Fruit fly (Drosophila melanogaster) whole organism, embryonic: ENCODE measurements around the gene CG14258.

Experiments used
- Awh ChIP-seq: fragments of 200-800 bp; sonication (Bioruptor generic); IDR thresholded peaks from 2 replicates; pipeline ENCODE4, ENCODE4 v1.3.6; 2022; ENCODE audit warnings: missing biosample characterization, missing genetic modification characterization
- Blimp-1 ChIP-seq: fragments of 200-800 bp; sonication (Bioruptor generic); optimal IDR thresholded peaks from 3 replicates; lab custom pipeline; 2018; ENCODE audit warnings: missing biosample characterization, missing genetic modification characterization, mild to moderate bottlenecking, moderate library complexity, missing genetic modification reagents
- CG1024 ChIP-seq: fragments of 200-800 bp; sonication (Bioruptor generic); IDR thresholded peaks from 2 replicates; pipeline ENCODE4 v1.3.6; 2022; ENCODE audit warnings: missing biosample characterization, missing genetic modification characterization
- CG10543 ChIP-seq: fragments of 200-800 bp; sonication (Bioruptor generic); optimal IDR thresholded peaks from 3 replicates; lab custom pipeline; 2017; ENCODE audit warnings: missing biosample characterization, mild to moderate bottlenecking, missing genetic modification characterization, moderate library complexity
- CG12391 ChIP-seq: fragments of 200-800 bp; sonication (Bioruptor generic); optimal IDR thresholded peaks from 3 replicates; lab custom pipeline; 2018; ENCODE audit warnings: missing biosample characterization, mild to moderate bottlenecking, missing genetic modification characterization, moderate library complexity
- CG14860 ChIP-seq: fragments of 200-800 bp; sonication (Bioruptor generic); IDR thresholded peaks from 3 replicates; pipeline ENCODE4 v1.3.6; 2022; ENCODE audit warnings: missing biosample characterization, missing genetic modification characterization; ENCODE audit not compliant: partially characterized antibody
- CG15269 ChIP-seq: fragments of 200-800 bp; sonication (Bioruptor generic); optimal IDR thresholded peaks from 2 replicates; lab custom pipeline; 2018; ENCODE audit warnings: missing biosample characterization, mild to moderate bottlenecking, missing genetic modification characterization, moderate library complexity
- CG17328 ChIP-seq: fragments of 200-800 bp; sonication (Bioruptor generic); IDR thresholded peaks from 2 replicates; pipeline ENCODE4 v1.3.6; 2022; ENCODE audit warnings: missing biosample characterization, missing genetic modification characterization
- CG18599 ChIP-seq: fragments of 200-800 bp; sonication (Bioruptor generic); optimal IDR thresholded peaks from 3 replicates; lab custom pipeline; 2017; ENCODE audit warnings: missing biosample characterization, missing genetic modification characterization, mild to moderate bottlenecking, moderate library complexity, missing genetic modification reagents
- CG2199 ChIP-seq: fragments of 200-800 bp; sonication (Bioruptor generic); IDR thresholded peaks from 3 replicates; pipeline ENCODE4 v1.3.6; 2022; ENCODE audit warnings: missing biosample characterization, missing genetic modification characterization
- CG30431 ChIP-seq: fragments of 200-800 bp; sonication (Bioruptor generic); optimal IDR thresholded peaks from 2 replicates; lab custom pipeline; 2017; ENCODE audit warnings: missing biosample characterization, missing genetic modification characterization
- CG31441 ChIP-seq: fragments of 200-800 bp; sonication (Bioruptor generic); IDR thresholded peaks from 2 replicates; pipeline ENCODE4 v1.3.6; 2022; ENCODE audit warnings: missing biosample characterization, missing genetic modification characterization
- CG3407 ChIP-seq: fragments of 200-800 bp; sonication (Bioruptor generic); optimal IDR thresholded peaks from 2 replicates; lab custom pipeline; 2018; ENCODE audit warnings: missing biosample characterization, mild to moderate bottlenecking, missing genetic modification characterization
- CG4328 ChIP-seq: fragments of 200-800 bp; sonication (Bioruptor generic); optimal IDR thresholded peaks from 3 replicates; lab custom pipeline; 2017; ENCODE audit warnings: missing biosample characterization, missing genetic modification reagents, missing genetic modification characterization
- CG4707 ChIP-seq: fragments of 200-800 bp; sonication (Bioruptor generic); optimal IDR thresholded peaks from 2 replicates; lab custom pipeline; 2018; ENCODE audit warnings: missing biosample characterization, mild to moderate bottlenecking, missing genetic modification characterization, moderate library complexity
- CG7271 ChIP-seq: fragments of 200-800 bp; sonication (Bioruptor generic); optimal IDR thresholded peaks from 2 replicates; lab custom pipeline; 2018; ENCODE audit warnings: missing biosample characterization, mild to moderate bottlenecking, missing genetic modification characterization, moderate library complexity
- CG7786 ChIP-seq: fragments of 200-800 bp; sonication (Bioruptor generic); optimal IDR thresholded peaks from 2 replicates; lab custom pipeline; 2016; ENCODE audit warnings: missing biosample characterization, missing genetic modification characterization
- CG7963 ChIP-seq: fragments of 200-800 bp; sonication (Bioruptor generic); IDR thresholded peaks from 3 replicates; pipeline ENCODE4 v1.3.6; 2022; ENCODE audit warnings: missing biosample characterization, missing genetic modification characterization; ENCODE audit not compliant: partially characterized antibody
- CG8281 ChIP-seq: fragments of 200-800 bp; sonication (Bioruptor generic); optimal IDR thresholded peaks from 2 replicates; lab custom pipeline; 2018; ENCODE audit warnings: missing biosample characterization, mild to moderate bottlenecking, missing genetic modification characterization, moderate library complexity
- CG8290 ChIP-seq, 3 experiments: fragments of 200-800 bp; sonication (Bioruptor generic); optimal IDR thresholded peaks; 2 replicates each; lab custom pipeline; 2016 to 2019; ENCODE audit warnings: missing biosample characterization in 3 of 3, missing genetic modification characterization in 3 of 3, mild to moderate bottlenecking in 2 of 3, moderate library complexity in 1 of 3
- CG8388 ChIP-seq: fragments of 200-800 bp; sonication (Bioruptor generic); optimal IDR thresholded peaks from 2 replicates; lab custom pipeline; 2019; ENCODE audit warnings: missing biosample characterization, mild to moderate bottlenecking, missing genetic modification characterization, moderate library complexity
- CG9727 ChIP-seq: fragments of 200-800 bp; sonication (Bioruptor generic); optimal IDR thresholded peaks from 3 replicates; lab custom pipeline; 2017; ENCODE audit warnings: missing biosample characterization, mild to moderate bottlenecking, missing genetic modification characterization
- CrebB ChIP-seq: fragments of 200-800 bp; sonication (Bioruptor generic); optimal IDR thresholded peaks from 3 replicates; lab custom pipeline; 2018; ENCODE audit warnings: missing biosample characterization, mild to moderate bottlenecking, missing genetic modification characterization
- HmgD ChIP-seq: fragments of 200-800 bp; sonication (Bioruptor generic); optimal IDR thresholded peaks from 3 replicates; lab custom pipeline; 2016; ENCODE audit warnings: missing biosample characterization, missing genetic modification characterization
- Hmr ChIP-seq: fragments of 200-800 bp; sonication (Bioruptor generic); optimal IDR thresholded peaks from 3 replicates; lab custom pipeline; 2017; ENCODE audit warnings: mild to moderate bottlenecking, missing biosample characterization, missing genetic modification reagents, missing genetic modification characterization
- Hr51 ChIP-seq, 2 experiments: fragments of 200-800 bp; sonication (Bioruptor generic); optimal IDR thresholded peaks; 2 replicates in 1 of 2; 3 replicates in 1 of 2; lab custom pipeline; 2016 to 2018; ENCODE audit warnings: missing biosample characterization in 2 of 2, missing genetic modification characterization in 2 of 2, mild to moderate bottlenecking in 1 of 2, moderate library complexity in 1 of 2
- Lhr ChIP-seq: fragments of 200-800 bp; sonication (Bioruptor generic); optimal IDR thresholded peaks from 3 replicates; lab custom pipeline; 2017; ENCODE audit warnings: mild to moderate bottlenecking, missing biosample characterization, missing genetic modification reagents, missing genetic modification characterization
- Mes4 ChIP-seq: fragments of 200-800 bp; sonication (Bioruptor generic); optimal IDR thresholded peaks from 2 replicates; lab custom pipeline; 2016; ENCODE audit warnings: missing biosample characterization, missing genetic modification characterization
- Oaz ChIP-seq: fragments of 200-800 bp; sonication (Bioruptor generic); IDR thresholded peaks from 2 replicates; pipeline ENCODE4 v1.3.6; 2022; ENCODE audit warnings: missing biosample characterization, missing genetic modification characterization
- Sox100B ChIP-seq: fragments of 200-800 bp; sonication (Bioruptor generic); optimal IDR thresholded peaks from 3 replicates; lab custom pipeline; 2018; ENCODE audit warnings: missing biosample characterization, mild to moderate bottlenecking, missing genetic modification characterization
- Vsx1 ChIP-seq: fragments of 200-800 bp; sonication (Bioruptor generic); optimal IDR thresholded peaks from 2 replicates; lab custom pipeline; 2017; ENCODE audit warnings: missing biosample characterization, mild to moderate bottlenecking, missing genetic modification characterization, missing genetic modification reagents
- bowl ChIP-seq: fragments of 200-800 bp; sonication (Bioruptor generic); IDR thresholded peaks from 2 replicates; pipeline ENCODE4 v1.3.6; 2022; ENCODE audit warnings: missing biosample characterization, missing genetic modification characterization
- chinmo ChIP-seq: fragments of 200-800 bp; sonication (Bioruptor generic); IDR thresholded peaks from 4 replicates; pipeline ENCODE4 v1.3.6; 2022; ENCODE audit warnings: missing biosample characterization, missing genetic modification characterization; ENCODE audit not compliant: partially characterized antibody
- dpn ChIP-seq, 2 experiments: fragments of 200-800 bp; sonication (Bioruptor generic); optimal IDR thresholded peaks; 3 replicates each; lab custom pipeline; 2016; ENCODE audit warnings: missing biosample characterization in 2 of 2, missing genetic modification characterization in 2 of 2
- ewg ChIP-seq: fragments of 200-800 bp; sonication (Bioruptor generic); optimal IDR thresholded peaks from 3 replicates; lab custom pipeline; 2017; ENCODE audit warnings: mild to moderate bottlenecking, missing biosample characterization, missing genetic modification reagents, missing genetic modification characterization
- exex ChIP-seq: fragments of 200-800 bp; sonication (Bioruptor generic); optimal IDR thresholded peaks from 4 replicates; lab custom pipeline; 2018; ENCODE audit warnings: missing biosample characterization, mild to moderate bottlenecking, missing genetic modification characterization, moderate library complexity
- fd64A ChIP-seq: fragments of 200-800 bp; sonication (Bioruptor generic); optimal IDR thresholded peaks from 3 replicates; lab custom pipeline; 2018; ENCODE audit warnings: missing biosample characterization, mild to moderate bottlenecking, missing genetic modification characterization
- gcm ChIP-seq: fragments of 200-800 bp; sonication (Bioruptor generic); optimal IDR thresholded peaks from 2 replicates; lab custom pipeline; 2019; ENCODE audit warnings: missing biosample characterization, mild to moderate bottlenecking, missing genetic modification characterization, moderate library complexity
- grn ChIP-seq: fragments of 200-800 bp; sonication (Bioruptor generic); optimal IDR thresholded peaks from 3 replicates; lab custom pipeline; 2017; ENCODE audit warnings: missing biosample characterization, missing genetic modification characterization
- gsb-n ChIP-seq: fragments of 200-800 bp; sonication (Bioruptor generic); optimal IDR thresholded peaks from 3 replicates; lab custom pipeline; 2018; ENCODE audit warnings: missing biosample characterization, mild to moderate bottlenecking, missing genetic modification characterization
- ken ChIP-seq: fragments of 200-800 bp; sonication (Bioruptor generic); IDR thresholded peaks from 3 replicates; pipeline ENCODE4 v1.3.6; 2022; ENCODE audit warnings: missing biosample characterization, missing genetic modification characterization
- knrl ChIP-seq: fragments of 200-800 bp; sonication (Bioruptor generic); IDR thresholded peaks from 3 replicates; pipeline ENCODE4 v1.3.6; 2022; ENCODE audit warnings: missing biosample characterization, missing genetic modification characterization; ENCODE audit not compliant: partially characterized antibody
- nerfin-1 ChIP-seq: fragments of 200-800 bp; sonication (Bioruptor generic); optimal IDR thresholded peaks from 3 replicates; lab custom pipeline; 2019; ENCODE audit warnings: missing biosample characterization, mild to moderate bottlenecking, missing genetic modification characterization, moderate library complexity
- pros ChIP-seq: fragments of 200-800 bp; sonication (Bioruptor generic); optimal IDR thresholded peaks from 3 replicates; lab custom pipeline; 2019; ENCODE audit warnings: missing biosample characterization, mild to moderate bottlenecking, missing genetic modification characterization, moderate library complexity
- salm ChIP-seq: fragments of 200-800 bp; sonication (Bioruptor generic); optimal IDR thresholded peaks from 2 replicates; lab custom pipeline; 2018; ENCODE audit warnings: missing biosample characterization, mild to moderate bottlenecking, missing genetic modification characterization
- slp2 ChIP-seq: fragments of 200-800 bp; sonication (Bioruptor generic); optimal IDR thresholded peaks from 2 replicates; lab custom pipeline; 2016; ENCODE audit warnings: missing biosample characterization, missing genetic modification characterization
- sqz ChIP-seq: fragments of 200-800 bp; sonication (Bioruptor generic); optimal IDR thresholded peaks from 3 replicates; lab custom pipeline; 2018; ENCODE audit warnings: missing biosample characterization, mild to moderate bottlenecking, missing genetic modification characterization
- sug ChIP-seq: fragments of 200-800 bp; optimal IDR thresholded peaks from 2 replicates; lab custom pipeline; 2019; ENCODE audit warnings: missing biosample characterization, mild to moderate bottlenecking, missing genetic modification characterization, moderate library complexity
- tgo ChIP-seq: fragments of 200-800 bp; sonication (Bioruptor generic); IDR thresholded peaks from 3 replicates; pipeline ENCODE4 v1.3.6; 2022; ENCODE audit warnings: missing biosample characterization, missing genetic modification characterization

The CG14258 gene

DNA sequence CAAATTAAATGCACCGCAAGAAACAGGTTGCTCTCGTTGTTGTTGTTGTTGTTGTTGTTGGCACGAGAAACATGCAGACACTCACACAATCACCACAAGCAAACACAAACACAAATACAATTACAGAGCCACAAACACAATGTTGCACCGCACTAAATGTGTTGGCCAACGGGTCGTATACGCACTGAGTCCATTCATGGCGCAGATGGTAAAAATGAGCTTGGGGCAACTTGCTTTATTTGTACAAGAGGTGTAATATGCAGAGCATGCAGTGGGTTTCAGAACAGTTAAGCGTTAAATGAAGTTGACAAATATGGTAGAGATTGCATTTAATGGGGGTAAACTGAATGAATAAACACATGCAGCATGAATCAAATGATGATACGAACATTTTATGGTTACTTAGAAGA lies 45.0 kb downstream of the CG14258 start (continued):
- TF ChIP-seq CG3407 (GFP tag; lab: Kevin White, UChicago) = peak; percentile 65
- TF ChIP-seq gsb-n = peak; percentile 38
- TF ChIP-seq CG15269 = peak; percentile 8
- no peak for TF ChIP-seq bowl (GFP tag; lab: Robert Waterston, UW)
- no peak for TF ChIP-seq CG17328 (GFP tag; lab: Robert Waterston, UW)
- TF ChIP-seq tgo (GFP tag; lab: Robert Waterston, UW) = no peak
- peak; percentile 49 for TF ChIP-seq Blimp-1
- TF ChIP-seq sug (tag; lab: Kevin White, UChicago) = no peak
- TF ChIP-seq CG7786 (GFP tag; lab: Kevin White, UChicago) = no peak
- TF ChIP-seq CG2199 = peak; percentile 64; the same call in 1 of the 3 replicates
- peak; percentile 22 for TF ChIP-seq slp2 (GFP tag; lab: Kevin White, UChicago)
- peak; percentile 24 for TF ChIP-seq Hmr (GFP tag; lab: Kevin White, UChicago)
- peak; percentile 23 for TF ChIP-seq Lhr (GFP tag; lab: Kevin White, UChicago)
- peak; percentile 56 for TF ChIP-seq sqz (GFP tag; lab: Kevin White, UChicago)
- TF ChIP-seq Oaz = no peak
- TF ChIP-seq Sox100B (GFP tag; lab: Kevin White, UChicago) = peak; percentile 62
- TF ChIP-seq ken (GFP tag; lab: Robert Waterston, UW) = no peak
- TF ChIP-seq CG14860 = no peak
- TF ChIP-seq Mes4 (GFP tag; lab: Kevin White, UChicago) = peak; percentile 60
- peak; percentile 71 for TF ChIP-seq fd64A (GFP tag; lab: Kevin White, UChicago)
- no peak for TF ChIP-seq exex (tag; lab: Kevin White, UChicago)
- no peak for TF ChIP-seq CG9727 (GFP tag; lab: Kevin White, UChicago)
- TF ChIP-seq salm (tag; lab: Kevin White, UChicago) = peak; percentile 48
- TF ChIP-seq HmgD (GFP tag; lab: Kevin White, UChicago) = no peak
- peak; percentile 22 for TF ChIP-seq ewg (GFP tag; lab: Kevin White, UChicago)
- no peak for TF ChIP-seq CG1024 (GFP tag; lab: Robert Waterston, UW)
- peak; percentile 41 for TF ChIP-seq CG31441 (GFP tag; lab: Robert Waterston, UW)
- TF ChIP-seq chinmo (GFP tag; lab: Robert Waterston, UW) = no peak
- peak; percentile 6 for TF ChIP-seq CG8388 (GFP tag; lab: Kevin White, UChicago)
- peak; percentile 54 for TF ChIP-seq CG4707 (GFP tag; lab: Kevin White, UChicago)
- peak; percentile 49 for TF ChIP-seq gcm (GFP tag; lab: Kevin White, UChicago)
- peak; percentile 26 for TF ChIP-seq CG8290 (GFP tag; optimal IDR thresholded peaks at IDR 0.05; lab: Kevin White, UChicago)
- TF ChIP-seq CG8290 (tag; optimal IDR thresholded peaks at IDR 0.05; lab: Kevin White, UChicago) = peak; percentile 25 to 38
- no peak for TF ChIP-seq Vsx1
- TF ChIP-seq Awh = peak; percentile 11; the same call in 1 of the 2 replicates
- no peak for TF ChIP-seq CG7963 (GFP tag; lab: Robert Waterston, UW)
- TF ChIP-seq grn (GFP tag; lab: Kevin White, UChicago) = no peak
- TF ChIP-seq pros (GFP tag; lab: Kevin White, UChicago) = peak; percentile 1
- no peak for TF ChIP-seq CG10543 (GFP tag; lab: Kevin White, UChicago)
- TF ChIP-seq CG7271 = peak; percentile 11
- TF ChIP-seq CG8281 (tag; lab: Kevin White, UChicago) = peak; percentile 21
- TF ChIP-seq CG12391 (tag; lab: Kevin White, UChicago) = peak; percentile 27
- TF ChIP-seq CG18599 (GFP tag; lab: Kevin White, UChicago) = peak; percentile 35
- peak; percentile 38 for TF ChIP-seq CG4328 (GFP tag; lab: Kevin White, UChicago)
- no peak for TF ChIP-seq knrl
- peak in 1 of 2 experiments; percentile 13 for TF ChIP-seq Hr51 (GFP tag; optimal IDR thresholded peaks at IDR 0.05; lab: Kevin White, UChicago)
- TF ChIP-seq dpn (GFP tag; optimal IDR thresholded peaks at IDR 0.05; lab: Kevin White, UChicago) = peak in 1 of 2 experiments; percentile 17
- TF ChIP-seq CrebB (tag; lab: Kevin White, UChicago) = peak; percentile 50
- TF ChIP-seq CG30431 (GFP tag; lab: Kevin White, UChicago) = no peak
- TF ChIP-seq nerfin-1 (tag; lab: Kevin White, UChicago) = peak; percentile 56
